Fruit fly (Drosophila melanogaster) whole organism, wandering third instar larva: ENCODE results near the gene Ect3.

ENCODE experiments used
- Abd-B ChIP-seq: fragments of >200 bp; optimal IDR thresholded peaks from 2 replicates; lab custom pipeline; 2017; ENCODE audit warnings: missing biosample characterization, missing genetic modification characterization
- CrebA ChIP-seq: fragments of 200-800 bp; sonication (Bioruptor generic); optimal IDR thresholded peaks from 2 replicates; lab custom pipeline; 2016; ENCODE audit warnings: missing biosample characterization, mild to moderate bottlenecking, missing genetic modification characterization, borderline replicate concordance
- Hr78 ChIP-seq: fragments of >200 bp; optimal IDR thresholded peaks from 2 replicates; lab custom pipeline; 2017; ENCODE audit warnings: missing biosample characterization, missing genetic modification characterization
- Jra ChIP-seq: sonication (Bioruptor generic); optimal IDR thresholded peaks from 2 replicates; lab custom pipeline; 2016; ENCODE audit warnings: missing biosample characterization, missing genetic modification characterization
- Myc ChIP-seq: fragments of >200 bp; optimal IDR thresholded peaks from 2 replicates; lab custom pipeline; 2017
- Vsx2 ChIP-seq: fragments of 200-300, 225-300 bp; sonication (Bioruptor generic); optimal IDR thresholded peaks from 2 replicates; lab custom pipeline; 2018; ENCODE audit warnings: missing biosample characterization, missing genetic modification characterization; ENCODE audit not compliant: partially characterized antibody
- brk ChIP-seq: fragments of 200-800 bp; sonication (Bioruptor generic); optimal IDR thresholded peaks from 2 replicates; lab custom pipeline; 2016; ENCODE audit warnings: missing biosample characterization, mild to moderate bottlenecking, missing genetic modification characterization
- dl ChIP-seq, 2 experiments: fragments of 175-275, 200-275 bp in 1 of 2; fragments of 200-275 bp in 1 of 2; sonication (Bioruptor generic); optimal IDR thresholded peaks; lab custom pipeline; 2018; ENCODE audit warnings: mild to moderate bottlenecking in 2 of 2, missing biosample characterization in 2 of 2, missing genetic modification characterization in 2 of 2, moderate library complexity in 2 of 2; ENCODE audit not compliant: partially characterized antibody in 2 of 2, insufficient read depth in 1 of 2
- dsf ChIP-seq: sonication (Bioruptor generic); optimal IDR thresholded peaks from 2 replicates; lab custom pipeline; 2016; ENCODE audit warnings: missing biosample characterization, missing genetic modification characterization, borderline replicate concordance
- h ChIP-seq: fragments of 200-800 bp; sonication (Bioruptor generic); optimal IDR thresholded peaks from 3 replicates; lab custom pipeline; 2016; ENCODE audit warnings: missing biosample characterization, mild to moderate bottlenecking, missing genetic modification characterization
- lola ChIP-seq: fragments of >200 bp; optimal IDR thresholded peaks from 2 replicates; lab custom pipeline; 2017; ENCODE audit warnings: missing biosample characterization, missing genetic modification characterization
- psq ChIP-seq: fragments of 200-800 bp; sonication (Bioruptor generic); optimal IDR thresholded peaks from 3 replicates; lab custom pipeline; 2017; ENCODE audit warnings: missing biosample characterization, mild to moderate bottlenecking, missing genetic modification characterization, moderate library complexity
- rgr ChIP-seq: fragments of 200-800 bp; sonication (Bioruptor generic); optimal IDR thresholded peaks from 3 replicates; lab custom pipeline; 2016; ENCODE audit warnings: missing biosample characterization, mild to moderate bottlenecking, missing genetic modification characterization
- sv ChIP-seq: fragments of 200-800 bp; sonication (Bioruptor generic); optimal IDR thresholded peaks from 3 replicates; lab custom pipeline; 2016; ENCODE audit warnings: missing biosample characterization, missing genetic modification characterization

- TF ChIP-seq sv (GFP tag; lab: Kevin White, UChicago) (no peak), h (GFP tag; lab: Kevin White, UChicago) (no peak), psq (no peak), Abd-B (GFP tag; lab: Kevin White, UChicago) (no peak), Jra (GFP tag; lab: Kevin White, UChicago) (no peak), CrebA (GFP tag; lab: Kevin White, UChicago) (no peak), lola (GFP tag; lab: Kevin White, UChicago) (no peak), brk (no peak), rgr (no peak), Hr78 (no peak), Vsx2 (no peak), dsf (GFP tag; lab: Kevin White, UChicago) (no peak), Myc (lab: Kevin White, UChicago) (no peak), dl (GFP tag; optimal IDR thresholded peaks at IDR 0.05; lab: Kevin White, UChicago; ENCODE audit: insufficient read depth in 1 of 2, partially characterized antibody in 2 of 2) (no peak)
Measured at dm6 chr3R:12040228-12040627, 41.1 kb downstream of the Ect3 start, which contains the start of gene CG14736.
